Worm (Caenorhabditis elegans): ENCODE data around the gene txt-19.

DNA sequence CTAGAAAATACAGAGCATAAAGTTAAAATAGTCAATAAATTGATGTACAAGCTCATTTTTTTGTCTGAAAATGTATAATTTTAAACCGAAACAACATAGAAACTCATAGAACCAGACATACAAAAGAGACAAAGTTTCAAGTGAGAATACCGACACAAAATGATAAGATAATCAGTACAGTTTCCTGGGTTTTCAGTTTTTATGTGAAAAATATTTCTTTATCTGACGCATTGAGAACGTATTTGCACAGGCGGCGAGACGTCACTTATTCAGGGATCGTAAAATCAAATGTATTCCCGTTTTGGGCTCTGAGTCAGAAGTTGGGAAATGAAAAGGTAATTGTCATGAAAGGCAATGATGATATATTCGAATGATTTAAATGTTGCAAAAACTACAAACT lies 44.7 kb downstream of the txt-19 start, which contains the start of gene K08D8.6:
- TF ChIP-seq unc-62 (GFP tag; optimal IDR thresholded peaks at IDR 0.05) (no peak), nhr-76 (tag; optimal IDR thresholded peaks at IDR 0.05) (no peak), nhr-12 (tag; optimal IDR thresholded peaks at IDR 0.05) (no peak), nhr-237 (tag; optimal IDR thresholded peaks at IDR 0.05) (no peak), unc-39 (tag; optimal IDR thresholded peaks at IDR 0.05) (no peak), ces-1 (GFP tag; optimal IDR thresholded peaks at IDR 0.05) (no peak), ztf-11 (tag; optimal IDR thresholded peaks at IDR 0.05) (no peak), drap-1 (GFP tag; optimal IDR thresholded peaks at IDR 0.05) (no peak), lin-13 (tag; optimal IDR thresholded peaks at IDR 0.05) (no peak)
